Fruit fly (Drosophila melanogaster) whole organism, pupa: Measurements from ENCODE around the gene CG44141.
"Not testable (repeated sequence)": the region's sequence is repeated elsewhere in the genome, so short reads cannot be mapped to it uniquely, and the experiment has no call there.

Experiments
- CG10348 ChIP-seq: fragments of 200-800 bp; sonication (Bioruptor generic); IDR thresholded peaks from 2 replicates; pipeline ENCODE4 v1.3.6; 2022; ENCODE audit warnings: missing biosample characterization, missing genetic modification characterization
- CG12605 ChIP-seq: fragments of 200-800 bp; sonication (Bioruptor generic); IDR thresholded peaks from 2 replicates; pipeline ENCODE4 v1.3.6; 2022; ENCODE audit warnings: missing biosample characterization, missing genetic modification characterization
- CG13204 ChIP-seq: fragments of 200-800 bp; sonication (Bioruptor generic); optimal IDR thresholded peaks from 2 replicates; lab custom pipeline; 2018; ENCODE audit warnings: missing biosample characterization, mild to moderate bottlenecking, missing genetic modification characterization, moderate library complexity
- CG14655 ChIP-seq: fragments of 200-800 bp; sonication (Bioruptor generic); optimal IDR thresholded peaks from 3 replicates; lab custom pipeline; 2017; ENCODE audit warnings: mild to moderate bottlenecking, missing biosample characterization, missing genetic modification reagents, missing genetic modification characterization
- CG15710 ChIP-seq: fragments of 200-800 bp; sonication (Bioruptor generic); optimal IDR thresholded peaks from 2 replicates; lab custom pipeline; 2018; ENCODE audit warnings: missing biosample characterization, mild to moderate bottlenecking, missing genetic modification characterization, moderate library complexity
- CG17806 ChIP-seq: fragments of 200-800 bp; sonication (Bioruptor generic); optimal IDR thresholded peaks from 2 replicates; lab custom pipeline; 2018; ENCODE audit warnings: missing biosample characterization, mild to moderate bottlenecking, missing genetic modification characterization, moderate library complexity
- CG32121 ChIP-seq: fragments of 200-800 bp; sonication (Bioruptor generic); IDR thresholded peaks from 2 replicates; pipeline ENCODE4 v1.3.6; 2022; ENCODE audit warnings: missing biosample characterization, missing genetic modification characterization
- CG34367 ChIP-seq: fragments of 200-800 bp; sonication (Bioruptor generic); optimal IDR thresholded peaks from 2 replicates; lab custom pipeline; 2018; ENCODE audit warnings: missing biosample characterization, mild to moderate bottlenecking, missing genetic modification characterization
- CG4496 ChIP-seq: fragments of 200-800 bp; sonication (Bioruptor generic); IDR thresholded peaks from 3 replicates; pipeline ENCODE4 v1.3.6; 2022; ENCODE audit warnings: missing biosample characterization, missing genetic modification characterization
- CG8159 ChIP-seq: fragments of 200-800 bp; sonication (Bioruptor generic); optimal IDR thresholded peaks from 3 replicates; lab custom pipeline; 2018; ENCODE audit warnings: missing biosample characterization, mild to moderate bottlenecking, missing genetic modification characterization, moderate library complexity
- CG8301 ChIP-seq: fragments of 200-800 bp; sonication (Bioruptor generic); optimal IDR thresholded peaks from 2 replicates; lab custom pipeline; 2018; ENCODE audit warnings: missing biosample characterization, mild to moderate bottlenecking, missing genetic modification characterization
- CG9948 ChIP-seq: fragments of 200-800 bp; sonication (Bioruptor generic); optimal IDR thresholded peaks from 2 replicates; lab custom pipeline; 2018; ENCODE audit warnings: missing biosample characterization, mild to moderate bottlenecking, missing genetic modification characterization, moderate library complexity
- D1 ChIP-seq: fragments of 200-800 bp; sonication (Bioruptor generic); optimal IDR thresholded peaks from 2 replicates; lab custom pipeline; 2018; ENCODE audit warnings: missing biosample characterization, mild to moderate bottlenecking, missing genetic modification characterization, moderate library complexity
- EcR ChIP-seq: fragments of 200-800 bp; sonication (Bioruptor generic); optimal IDR thresholded peaks from 3 replicates; lab custom pipeline; 2019; ENCODE audit warnings: missing biosample characterization, missing genetic modification characterization, mild to moderate bottlenecking, moderate library complexity, missing genetic modification reagents
- Pif1A ChIP-seq: fragments of 200-800 bp; sonication (Bioruptor generic); optimal IDR thresholded peaks from 3 replicates; lab custom pipeline; 2016; ENCODE audit warnings: missing biosample characterization, missing genetic modification characterization
- Pif1B ChIP-seq: fragments of 200-800 bp; sonication (Bioruptor generic); optimal IDR thresholded peaks from 3 replicates; lab custom pipeline; 2016; ENCODE audit warnings: missing biosample characterization, missing genetic modification characterization
- Snoo ChIP-seq: fragments of 200-800 bp; sonication (Bioruptor generic); optimal IDR thresholded peaks from 3 replicates; lab custom pipeline; 2017; ENCODE audit warnings: missing biosample characterization, mild to moderate bottlenecking, missing genetic modification characterization, inconsistent platforms
- fd96Ca ChIP-seq: fragments of 200-800 bp; sonication (Bioruptor generic); IDR thresholded peaks from 3 replicates; pipeline ENCODE4 v1.3.6; 2022; ENCODE audit warnings: missing biosample characterization, missing genetic modification characterization
- gl ChIP-seq: fragments of 200-800 bp; sonication (Bioruptor generic); optimal IDR thresholded peaks from 2 replicates; lab custom pipeline; 2018; ENCODE audit warnings: missing biosample characterization, mild to moderate bottlenecking, missing genetic modification characterization
- rn ChIP-seq: fragments of 200-800 bp; sonication (Bioruptor generic); IDR thresholded peaks from 2 replicates; pipeline ENCODE4 v1.3.6; 2022; ENCODE audit warnings: missing biosample characterization, missing genetic modification characterization

Gene CG44141

dm6 chr2L:15659374-15659773 lies at the start of gene CG44141:
CG44141 (minus strand) TSS chr2L:15659474.
- TF ChIP-seq CG14655; fd96Ca (GFP tag; lab: Robert Waterston, UW); EcR (GFP tag; lab: Kevin White, UChicago): not testable (repeated sequence)

dm6 chr2L:15704871-15705270 lies 45.6 kb upstream of the CG44141 start, which contains the start of gene CG31827:
CG31827 (plus strand) TSS chr2L:15705171.
- not testable (repeated sequence) for TF ChIP-seq CG9948; gl (tag; lab: Kevin White, UChicago); CG8159 (tag; lab: Kevin White, UChicago)

dm6 chr2L:15695738-15696137 lies 36.5 kb upstream of the CG44141 start, which contains the start of gene CG31780:
CG31780 (plus strand) TSS chr2L:15696038.
- not testable (repeated sequence) for TF ChIP-seq CG12605 (GFP tag; lab: Robert Waterston, UW); fd96Ca (GFP tag; lab: Robert Waterston, UW); Snoo (tag; lab: Kevin White, UChicago)

- TF ChIP-seq Snoo, CG15710, CG8301 (tag; lab: Kevin White, UChicago): not testable (repeated sequence)
These were observed 35.1 kb upstream of the CG44141 start, which contains the start of gene CG44140 for dm6 chr2L:15694371-15694770. CG44140 (minus strand) TSS chr2L:15694471.

dm6 chr2L:15676002-15676401 lies 16.7 kb upstream of the CG44141 start, which contains the start of gene CG43923:
CG43923 (minus strand) TSS chr2L:15676102.
- TF ChIP-seq CG32121 (GFP tag; lab: Robert Waterston, UW); fd96Ca (GFP tag; lab: Robert Waterston, UW); CG17806 (tag; lab: Kevin White, UChicago): not testable (repeated sequence)

dm6 chr2L:15669874-15670273 lies 10.6 kb upstream of the CG44141 start, which contains the start of gene CG18478:
CG18478 (plus strand) TSS chr2L:15670174.
- TF ChIP-seq Pif1A; CG32121 (GFP tag; lab: Robert Waterston, UW); Pif1B (GFP tag; lab: Kevin White, UChicago): not testable (repeated sequence)

dm6 chr2L:15660741-15661140 lies 1.5 kb upstream of the CG44141 start, which contains the start of gene CG18477:
CG18477 (plus strand) TSS chr2L:15661041.
- TF ChIP-seq CG32121 (GFP tag; lab: Robert Waterston, UW); rn; CG9948: not testable (repeated sequence)

- TF ChIP-seq CG8301 (tag; lab: Kevin White, UChicago): no peak
- no peak for TF ChIP-seq CG13204 (GFP tag; lab: Kevin White, UChicago)
- no peak for TF ChIP-seq CG4496 (GFP tag; lab: Robert Waterston, UW)
- peak; percentile 75 for TF ChIP-seq D1
- no peak for TF ChIP-seq Pif1A
- TF ChIP-seq, all 21 proteins: peak for 1
These were observed 15.5 kb downstream of the CG44141 start for dm6 chr2L:15643791-15644190.

dm6 chr2L:15641668-15642067 lies 17.6 kb downstream of the CG44141 start:
- no peak for TF ChIP-seq rn
- no peak for TF ChIP-seq CG4496 (GFP tag; lab: Robert Waterston, UW)
- no peak for TF ChIP-seq CG9948
- no peak for TF ChIP-seq CG34367 (tag; lab: Kevin White, UChicago)
- no peak for TF ChIP-seq fd96Ca (GFP tag; lab: Robert Waterston, UW)
- TF ChIP-seq CG8301 (tag; lab: Kevin White, UChicago): no peak
- TF ChIP-seq CG32121 (GFP tag; lab: Robert Waterston, UW): no peak
- no peak for TF ChIP-seq D1
- no peak for TF ChIP-seq CG8159 (tag; lab: Kevin White, UChicago)
- no peak for TF ChIP-seq CG10348
- no peak for TF ChIP-seq gl (tag; lab: Kevin White, UChicago)
